Fruit fly (Drosophila melanogaster) whole organism: ENCODE results near the gene CG43322.

Source experiments
- CG8478 ChIP-seq: fragments of >200 bp; optimal IDR thresholded peaks from 2 replicates; lab custom pipeline; 2018; ENCODE audit warnings: inconsistent platforms
- Dll ChIP-seq: fragments of >200 bp; optimal IDR thresholded peaks from 2 replicates; lab custom pipeline; 2017
- EcR ChIP-seq, 2 experiments: fragments of >200 bp; optimal IDR thresholded peaks; 2 replicates each; lab custom pipeline; 2017; ENCODE audit warnings: missing biosample characterization in 2 of 2, missing genetic modification characterization in 2 of 2, missing genetic modification reagents in 2 of 2
- pan ChIP-seq: fragments of >200 bp; optimal IDR thresholded peaks from 2 replicates; lab custom pipeline; 2017
- psq ChIP-seq: fragments of >200 bp; optimal IDR thresholded peaks from 2 replicates; lab custom pipeline; 2017
- usp ChIP-seq: fragments of >200 bp; optimal IDR thresholded peaks from 2 replicates; lab custom pipeline; 2017; ENCODE audit warnings: missing biosample characterization, missing genetic modification characterization, mixed read lengths

CG43322 gene

dm6 chr2L:7013157-7013556, at the start of gene CG43322:
CG43322 (plus strand) TSS chr2L:7013396.
- TF ChIP-seq EcR (GFP tag; optimal IDR thresholded peaks at IDR 0.05; lab: Kevin White, UChicago), result no peak
- TF ChIP-seq Dll, result no peak
- TF ChIP-seq psq (lab: Kevin White, UChicago), result no peak
- TF ChIP-seq pan (lab: Kevin White, UChicago), result no peak
- TF ChIP-seq usp, result no peak
- no peak for TF ChIP-seq CG8478

- no peak for TF ChIP-seq psq (lab: Kevin White, UChicago)
- no peak for TF ChIP-seq EcR (GFP tag; optimal IDR thresholded peaks at IDR 0.05; lab: Kevin White, UChicago)
- no peak for TF ChIP-seq usp
- TF ChIP-seq pan (lab: Kevin White, UChicago), result no peak
- TF ChIP-seq CG8478, result no peak
- no peak for TF ChIP-seq Dll
Measured at dm6 chr2L:6964022-6964434, 49.2 kb upstream of the CG43322 start, which contains the start of the genes sip2 and Coprox. sip2 (minus strand) TSS chr2L:6964074. Coprox (plus strand) TSS chr2L:6964421.

- no peak for TF ChIP-seq psq (lab: Kevin White, UChicago)
- TF ChIP-seq CG8478, result no peak
- no peak for TF ChIP-seq Dll
- TF ChIP-seq usp, result no peak
- no peak for TF ChIP-seq pan (lab: Kevin White, UChicago)
- no peak for TF ChIP-seq EcR (GFP tag; optimal IDR thresholded peaks at IDR 0.05; lab: Kevin White, UChicago)
Measured at dm6 chr2L:6964632-6965031, 48.6 kb upstream of the CG43322 start.

- TF ChIP-seq EcR (GFP tag; optimal IDR thresholded peaks at IDR 0.05; lab: Kevin White, UChicago) (no peak), CG8478 (no peak), pan (lab: Kevin White, UChicago) (no peak), usp (no peak), Dll (no peak), psq (lab: Kevin White, UChicago) (no peak)
Measured at dm6 chr2L:6966309-6966708, 46.9 kb upstream of the CG43322 start.

- TF ChIP-seq usp (no peak), pan (lab: Kevin White, UChicago) (no peak), CG8478 (no peak), Dll (no peak), psq (lab: Kevin White, UChicago) (no peak), EcR (GFP tag; optimal IDR thresholded peaks at IDR 0.05; lab: Kevin White, UChicago) (no peak)
Measured at dm6 chr2L:6967422-6968012, 45.7 kb upstream of the CG43322 start, which contains the start of gene Sumo. Sumo (minus strand) TSS chr2L:6967644.

- TF ChIP-seq pan (lab: Kevin White, UChicago) (peak; percentile 89), usp (no peak)
Measured at dm6 chr2L:6968013-6968517, 45.1 kb upstream of the CG43322 start.

dm6 chr2L:6970813-6971212, 42.4 kb upstream of the CG43322 start:
- no peak for TF ChIP-seq usp
- no peak for TF ChIP-seq Dll
- TF ChIP-seq psq (lab: Kevin White, UChicago), result no peak
- TF ChIP-seq pan (lab: Kevin White, UChicago), result no peak
- TF ChIP-seq CG8478, result no peak
- no peak for TF ChIP-seq EcR (GFP tag; optimal IDR thresholded peaks at IDR 0.05; lab: Kevin White, UChicago)

dm6 chr2L:6971597-6972036, 41.6 kb upstream of the CG43322 start, which contains the start of gene snRNP-U1-70K:
snRNP-U1-70K (minus strand) TSS chr2L:6971737.
- TF ChIP-seq EcR (GFP tag; optimal IDR thresholded peaks at IDR 0.05; lab: Kevin White, UChicago), result no peak
- TF ChIP-seq CG8478, result no peak
- no peak for TF ChIP-seq psq (lab: Kevin White, UChicago)
- TF ChIP-seq usp, result no peak
- TF ChIP-seq Dll, result no peak
- no peak for TF ChIP-seq pan (lab: Kevin White, UChicago)

- TF ChIP-seq pan (lab: Kevin White, UChicago) (no peak), Dll (no peak), usp (no peak), CG8478 (no peak), psq (lab: Kevin White, UChicago) (no peak), EcR (GFP tag; optimal IDR thresholded peaks at IDR 0.05; lab: Kevin White, UChicago) (no peak)
Measured at dm6 chr2L:6991085-6991484, 22.1 kb upstream of the CG43322 start.

dm6 chr2L:6998736-6999135, 14.5 kb upstream of the CG43322 start:
- TF ChIP-seq Dll (no peak), usp (no peak), psq (lab: Kevin White, UChicago) (no peak), EcR (GFP tag; optimal IDR thresholded peaks at IDR 0.05; lab: Kevin White, UChicago) (no peak), CG8478 (no peak), pan (lab: Kevin White, UChicago) (no peak)

dm6 chr2L:7004304-7004703, 8.9 kb upstream of the CG43322 start:
- TF ChIP-seq psq (lab: Kevin White, UChicago), result no peak
- TF ChIP-seq Dll, result no peak
- TF ChIP-seq EcR (GFP tag; optimal IDR thresholded peaks at IDR 0.05; lab: Kevin White, UChicago), result no peak
- TF ChIP-seq pan (lab: Kevin White, UChicago), result no peak
- TF ChIP-seq CG8478, result no peak
- no peak for TF ChIP-seq usp

dm6 chr2L:7005489-7005888, 7.7 kb upstream of the CG43322 start:
- TF ChIP-seq psq (lab: Kevin White, UChicago), result no peak
- no peak for TF ChIP-seq EcR (GFP tag; optimal IDR thresholded peaks at IDR 0.05; lab: Kevin White, UChicago)

dm6 chr2L:7007564-7007963, 5.6 kb upstream of the CG43322 start:
- no peak for TF ChIP-seq CG8478
- no peak for TF ChIP-seq psq (lab: Kevin White, UChicago)
- TF ChIP-seq EcR (GFP tag; optimal IDR thresholded peaks at IDR 0.05; lab: Kevin White, UChicago), result no peak
- TF ChIP-seq pan (lab: Kevin White, UChicago), result no peak
- TF ChIP-seq Dll, result no peak
- no peak for TF ChIP-seq usp
